Fruit fly (Drosophila melanogaster): ENCODE measurements around the gene CG46448.

CG46448 gene

dm6 chr2L:2380805-2381204 lies 10.7 kb upstream of the CG46448 start, which contains the start of gene Eogt (continued):
- TF ChIP-seq bab2 (GFP tag; optimal IDR thresholded peaks at IDR 0.05) (peak; percentile 85), fd3F (GFP tag; optimal IDR thresholded peaks at IDR 0.05) (peak; percentile 90), CG13296 (GFP tag; optimal IDR thresholded peaks at IDR 0.05) (peak; percentile 79), CG8478 (optimal IDR thresholded peaks at IDR 0.05) (no peak), ken (GFP tag; IDR thresholded peaks at IDR 0.05) (peak; percentile 98), CG15073 (GFP tag; optimal IDR thresholded peaks at IDR 0.05) (peak; percentile 60), croc (GFP tag; conservative IDR thresholded peaks at IDR 0.05) (peak; percentile 97), wek (GFP tag; optimal IDR thresholded peaks at IDR 0.05) (peak; percentile 75), CG10274 (GFP tag; optimal IDR thresholded peaks at IDR 0.05) (peak; percentile 53), Fer3 (tag; optimal IDR thresholded peaks at IDR 0.05) (peak; percentile 89), aop (GFP tag; IDR thresholded peaks at IDR 0.05) (peak; percentile 84; the same call in 1 of the 2 replicates), hbn (GFP tag; IDR thresholded peaks at IDR 0.05; ENCODE audit: partially characterized antibody) (no peak), gsb-n (tag; optimal IDR thresholded peaks at IDR 0.05) (peak; percentile 94), ro (GFP tag; IDR thresholded peaks at IDR 0.05) (peak; percentile 92), disco-r (GFP tag; optimal IDR thresholded peaks at IDR 0.05) (peak; percentile 32), Ssrp (tag; optimal IDR thresholded peaks at IDR 0.05) (peak; percentile 96), Ets97D (GFP tag; optimal IDR thresholded peaks at IDR 0.05) (peak; percentile 45), slou (GFP tag; optimal IDR thresholded peaks at IDR 0.05) (peak; percentile 76), jumu (GFP tag; optimal IDR thresholded peaks at IDR 0.05) (peak; percentile 53), CG8388 (GFP tag; optimal IDR thresholded peaks at IDR 0.05) (peak; percentile 94), Vsx1 (GFP tag; optimal IDR thresholded peaks at IDR 0.05) (no peak), CG11695 (GFP tag; IDR thresholded peaks at IDR 0.05) (peak; percentile 97), Hr39 (optimal IDR thresholded peaks at IDR 0.05) (no peak), CG32772 (GFP tag; IDR thresholded peaks at IDR 0.05) (peak; percentile 97), Dip2 (GFP tag; IDR thresholded peaks at IDR 0.05) (peak; percentile 46; the same call in 1 of the 2 replicates), CG16813 (GFP tag; IDR thresholded peaks at IDR 0.05; ENCODE audit: partially characterized antibody) (no peak), NfI (GFP tag; optimal IDR thresholded peaks at IDR 0.05) (peak; percentile 91), CG7271 (tag; optimal IDR thresholded peaks at IDR 0.05) (peak; percentile 83), fd102C (GFP tag; optimal IDR thresholded peaks at IDR 0.05) (peak; percentile 69), CG1529 (GFP tag; optimal IDR thresholded peaks at IDR 0.05) (peak; percentile 78), NC2α (GFP tag; optimal IDR thresholded peaks at IDR 0.05) (peak; percentile 36), Atf-2 (GFP tag; optimal IDR thresholded peaks at IDR 0.05) (peak; percentile 65), Aef1 (GFP tag; IDR thresholded peaks at IDR 0.05) (peak; percentile 97), CG6854 (GFP tag; optimal IDR thresholded peaks at IDR 0.05) (peak; percentile 51), Dip3 (GFP tag; optimal IDR thresholded peaks at IDR 0.05) (peak; percentile 70), CG1233 (GFP tag; optimal IDR thresholded peaks at IDR 0.05) (peak; percentile 86), Lhr (GFP tag; optimal IDR thresholded peaks at IDR 0.05) (peak; percentile 91), Hmx (GFP tag; optimal IDR thresholded peaks at IDR 0.05) (peak; percentile 5), CG14014 (GFP tag; IDR thresholded peaks at IDR 0.05) (peak; percentile 97), ase (GFP tag; IDR thresholded peaks at IDR 0.05) (peak; percentile 96), CG31224 (GFP tag; IDR thresholded peaks at IDR 0.05) (peak; percentile 90), Hey (tag; optimal IDR thresholded peaks at IDR 0.05) (peak; percentile 40), CG9876 (GFP tag; optimal IDR thresholded peaks at IDR 0.05) (no peak), CG4404 (GFP tag; IDR thresholded peaks at IDR 0.05) (peak; percentile 96), CG14050 (GFP tag; IDR thresholded peaks at IDR 0.05) (peak; percentile 94), CG11723 (GFP tag; optimal IDR thresholded peaks at IDR 0.05) (peak; percentile 75), CG17912 (GFP tag; optimal IDR thresholded peaks at IDR 0.05) (peak; percentile 55), ash1 (GFP tag; optimal IDR thresholded peaks at IDR 0.05) (no peak), zen2 (GFP tag; IDR thresholded peaks at IDR 0.05; ENCODE audit: partially characterized antibody) (no peak), CG12391 (tag; optimal IDR thresholded peaks at IDR 0.05) (peak; percentile 96), CG17361 (GFP tag; IDR thresholded peaks at IDR 0.05) (peak; percentile 90), CG34422 (GFP tag; IDR thresholded peaks at IDR 0.05) (peak; percentile 98)

Measured in whole organism, embryonic.